Worm (Caenorhabditis elegans): ENCODE results near the gene Y49F6C.6.

- TF ChIP-seq Y55F3AM.14 (GFP tag; optimal IDR thresholded peaks at IDR 0.05) (no peak), sma-3 (GFP tag; optimal IDR thresholded peaks at IDR 0.05) (no peak), nhr-77 (tag; optimal IDR thresholded peaks at IDR 0.05) (no peak), fos-1 (tag; optimal IDR thresholded peaks at IDR 0.05) (no peak), nhr-10 (tag; optimal IDR thresholded peaks at IDR 0.05) (no peak), crh-2 (tag; optimal IDR thresholded peaks at IDR 0.05) (no peak), lin-11 (tag; optimal IDR thresholded peaks at IDR 0.05) (no peak), lsy-2 (tag; optimal IDR thresholded peaks at IDR 0.05) (no peak)
Observed at ce11 chrII:3337039-3337438, 30.0 kb downstream of the Y49F6C.6 start, which contains the start of gene F14D2.19.

Measured in whole organism, L2 larva.